Worm (Caenorhabditis elegans) whole organism, mixed stage, embryonic: Measurements from ENCODE around the gene zyg-1.

Source experiments
- elt-1 ChIP-seq: sonication (generic microtip); optimal IDR thresholded peaks from 2 replicates; lab custom pipeline; 2017; ENCODE audit warnings: missing genetic modification characterization, mild to moderate bottlenecking, missing compliant biosample characterization, antibody characterized with exemption, moderate library complexity, borderline replicate concordance; ENCODE audit not compliant: insufficient read depth
- lin-13 ChIP-seq: fragments of 150-350 bp; optimal IDR thresholded peaks from 2 replicates; lab custom pipeline; 2014; ENCODE audit warnings: missing biosample characterization, missing genetic modification characterization
- nhr-12 ChIP-seq: fragments of 150-350 bp; optimal IDR thresholded peaks from 2 replicates; lab custom pipeline; 2014; ENCODE audit warnings: missing biosample characterization, missing genetic modification characterization
- nhr-237 ChIP-seq: fragments of 150-350 bp; optimal IDR thresholded peaks from 2 replicates; lab custom pipeline; 2014; ENCODE audit warnings: missing biosample characterization, missing genetic modification characterization

DNA sequence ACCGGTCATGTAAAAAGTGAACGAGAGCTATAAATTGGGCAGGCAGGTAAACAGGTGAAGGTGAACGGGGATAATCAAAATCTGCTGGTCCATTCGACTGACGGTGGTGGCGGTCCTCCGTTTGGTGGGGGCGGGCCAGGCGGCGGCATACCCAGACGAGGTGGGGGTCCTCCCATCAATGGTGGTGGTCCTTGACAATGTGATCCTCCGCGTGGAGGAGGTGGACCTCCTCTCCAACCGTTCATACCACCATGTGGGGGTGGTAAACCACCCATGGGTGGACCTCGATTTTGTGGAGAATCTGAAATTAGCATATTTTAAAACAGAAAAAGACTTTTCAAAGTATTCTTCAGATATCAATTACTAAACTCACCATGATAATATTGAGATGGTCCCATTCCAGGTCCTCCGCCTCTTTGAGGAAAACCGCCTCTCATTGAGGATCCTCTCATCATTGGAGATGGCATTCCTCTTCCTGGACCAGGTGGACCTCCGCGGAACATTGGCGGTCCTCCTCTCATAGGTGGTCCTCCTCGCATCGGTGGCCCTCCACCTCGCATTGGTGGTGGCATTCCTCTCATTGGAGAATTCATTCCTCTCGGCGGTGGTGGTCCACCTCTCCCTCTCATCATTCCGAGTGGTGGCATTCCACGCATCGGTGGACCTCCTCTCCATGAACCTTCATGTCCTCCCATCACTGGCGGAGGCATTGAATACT, 9.0 kb upstream of the zyg-1 start:
- no peak for TF ChIP-seq nhr-12 (tag; lab: Kevin White, UChicago)
- no peak for TF ChIP-seq lin-13 (tag; lab: Kevin White, UChicago)
- TF ChIP-seq nhr-237 (tag; lab: Kevin White, UChicago) = no peak
- TF ChIP-seq elt-1 (tag; lab: Kevin White, UChicago) = no peak
